Fruit fly (Drosophila melanogaster): ENCODE measurements around the gene Rab7.

DNA sequence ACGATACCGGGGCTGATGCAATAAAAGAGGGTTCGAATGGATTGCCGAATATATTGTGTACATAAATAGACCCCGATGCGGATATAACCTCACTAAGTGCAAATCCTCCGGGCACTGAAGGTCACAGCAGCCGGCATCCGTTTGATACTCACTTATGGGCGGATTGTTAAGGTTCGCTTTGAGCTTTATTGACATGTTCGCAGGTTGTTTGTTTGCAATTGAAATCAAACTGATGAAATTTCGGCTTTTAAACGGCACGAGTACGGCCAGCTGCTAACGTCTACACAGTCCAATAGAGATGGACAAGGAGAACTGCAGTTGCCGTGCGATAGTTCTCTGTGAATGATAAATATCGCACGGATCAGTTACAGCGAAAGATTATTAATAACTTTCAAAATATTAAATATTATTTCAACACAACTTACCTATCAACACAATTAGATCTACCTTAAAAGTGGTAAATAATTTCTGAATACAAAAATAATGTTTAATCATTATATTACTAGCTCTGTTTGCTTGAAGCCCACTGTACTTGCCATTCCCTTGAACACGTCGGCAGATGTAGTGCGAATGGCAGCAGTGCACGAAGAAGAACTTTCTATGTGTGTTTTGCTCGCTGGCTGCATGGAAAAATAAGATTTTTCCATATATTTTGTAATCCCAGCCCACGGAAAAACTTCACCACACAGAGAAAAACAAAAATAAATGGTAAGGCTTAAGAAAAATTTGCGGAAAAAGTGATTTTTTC is 34.5 kb upstream of the Rab7 start, which contains the start of the genes GluProRS and AP-1sigma:
- TF ChIP-seq psq (optimal IDR thresholded peaks at IDR 0.05) (no peak), h (optimal IDR thresholded peaks at IDR 0.05) (no peak), ttk (optimal IDR thresholded peaks at IDR 0.05) (no peak), Sin3A (optimal IDR thresholded peaks at IDR 0.05) (no peak)

Measured in Kc167 (cell line).